Fruit fly (Drosophila melanogaster) whole organism, embryonic: ENCODE measurements around the gene CG9886.

Source experiments
- BtbVII ChIP-seq: fragments of 200-800 bp; sonication (Bioruptor generic); optimal IDR thresholded peaks from 3 replicates; lab custom pipeline; 2017; ENCODE audit warnings: missing biosample characterization, mild to moderate bottlenecking, missing genetic modification characterization
- CG10147 ChIP-seq: fragments of 200-800 bp; sonication (Bioruptor generic); optimal IDR thresholded peaks from 2 replicates; lab custom pipeline; 2019; ENCODE audit warnings: missing biosample characterization, mild to moderate bottlenecking, missing genetic modification characterization, moderate library complexity
- CG10209 ChIP-seq: fragments of 200-800 bp; sonication (Bioruptor generic); optimal IDR thresholded peaks from 3 replicates; lab custom pipeline; 2017; ENCODE audit warnings: missing biosample characterization, mild to moderate bottlenecking, missing genetic modification characterization, missing genetic modification reagents
- CG10366 ChIP-seq: fragments of 200-800 bp; sonication (Bioruptor generic); IDR thresholded peaks from 2 replicates; pipeline ENCODE4 v1.3.6; 2022; ENCODE audit warnings: missing biosample characterization, missing genetic modification characterization
- CG10565 ChIP-seq: fragments of 200-800 bp; sonication (Bioruptor generic); optimal IDR thresholded peaks from 3 replicates; lab custom pipeline; 2016; ENCODE audit warnings: missing biosample characterization, mild to moderate bottlenecking, missing genetic modification characterization
- CG11247 ChIP-seq: fragments of 200-800 bp; sonication (Bioruptor generic); IDR thresholded peaks from 2 replicates; pipeline ENCODE4 v1.3.6; 2022; ENCODE audit warnings: missing biosample characterization, missing genetic modification characterization
- CG11456 ChIP-seq: fragments of 200-800 bp; sonication (Bioruptor generic); IDR thresholded peaks from 3 replicates; pipeline ENCODE4 v1.3.6; 2022; ENCODE audit warnings: missing biosample characterization, missing genetic modification characterization
- CG11695 ChIP-seq: fragments of 200-800 bp; sonication (Bioruptor generic); IDR thresholded peaks from 3 replicates; pipeline ENCODE4 v1.3.6; 2022; ENCODE audit warnings: missing biosample characterization, missing genetic modification characterization
- CG12071 ChIP-seq: fragments of 200-800 bp; sonication (Bioruptor generic); optimal IDR thresholded peaks from 3 replicates; lab custom pipeline; 2018; ENCODE audit warnings: missing biosample characterization, mild to moderate bottlenecking, missing genetic modification characterization
- CG13624 ChIP-seq: fragments of 200-800 bp; sonication (Bioruptor generic); optimal IDR thresholded peaks from 2 replicates; lab custom pipeline; 2016; ENCODE audit warnings: missing biosample characterization, missing genetic modification characterization
- CG1602 ChIP-seq: fragments of 200-800 bp; sonication (Bioruptor generic); optimal IDR thresholded peaks from 3 replicates; lab custom pipeline; 2016; ENCODE audit warnings: missing biosample characterization, missing genetic modification characterization
- CG16779 ChIP-seq: fragments of 200-800 bp; sonication (Bioruptor generic); IDR thresholded peaks from 2 replicates; pipeline ENCODE4 v1.3.6; 2022; ENCODE audit warnings: missing biosample characterization, missing genetic modification characterization
- CG18262 ChIP-seq: fragments of 200-800 bp; optimal IDR thresholded peaks from 3 replicates; lab custom pipeline; 2019; ENCODE audit warnings: missing biosample characterization, mild to moderate bottlenecking, missing genetic modification characterization, moderate library complexity
- CG18619 ChIP-seq: fragments of 200-800 bp; sonication (Bioruptor generic); optimal IDR thresholded peaks from 3 replicates; lab custom pipeline; 2017; ENCODE audit warnings: missing biosample characterization, mild to moderate bottlenecking, missing genetic modification characterization
- CG31365 ChIP-seq: fragments of 200-800 bp; sonication (Bioruptor generic); optimal IDR thresholded peaks from 2 replicates; lab custom pipeline; 2018; ENCODE audit warnings: missing biosample characterization, mild to moderate bottlenecking, missing genetic modification characterization
- CG32767 ChIP-seq: fragments of 200-800 bp; sonication (Bioruptor generic); IDR thresholded peaks from 2 replicates; pipeline ENCODE4 v1.3.6; 2022; ENCODE audit warnings: missing biosample characterization, missing genetic modification characterization
- CG33557 ChIP-seq: fragments of 200-800 bp; sonication (Bioruptor generic); optimal IDR thresholded peaks from 2 replicates; lab custom pipeline; 2019; ENCODE audit warnings: missing biosample characterization, mild to moderate bottlenecking, missing genetic modification characterization, moderate library complexity
- CG3726 ChIP-seq: fragments of 200-800 bp; sonication (Bioruptor generic); IDR thresholded peaks from 3 replicates; pipeline ENCODE4, ENCODE4 v1.3.6; 2022; ENCODE audit warnings: missing biosample characterization, missing genetic modification characterization
- CG4282 ChIP-seq: fragments of 200-800 bp; sonication (Bioruptor generic); optimal IDR thresholded peaks from 2 replicates; lab custom pipeline; 2016; ENCODE audit warnings: missing biosample characterization, missing genetic modification characterization
- CG4820 ChIP-seq: fragments of 200-800 bp; sonication (Bioruptor generic); optimal IDR thresholded peaks from 3 replicates; lab custom pipeline; 2016; ENCODE audit warnings: missing biosample characterization, missing genetic modification characterization
- CG5245 ChIP-seq: fragments of 200-800 bp; sonication (Bioruptor generic); optimal IDR thresholded peaks from 3 replicates; lab custom pipeline; 2016; ENCODE audit warnings: missing biosample characterization, missing genetic modification characterization
- CG7963 ChIP-seq: fragments of 200-800 bp; sonication (Bioruptor generic); IDR thresholded peaks from 3 replicates; pipeline ENCODE4 v1.3.6; 2022; ENCODE audit warnings: missing biosample characterization, missing genetic modification characterization; ENCODE audit not compliant: partially characterized antibody
- CG9797 ChIP-seq: fragments of 200-800 bp; sonication (Bioruptor generic); optimal IDR thresholded peaks from 3 replicates; lab custom pipeline; 2018; ENCODE audit warnings: missing biosample characterization, mild to moderate bottlenecking, missing genetic modification characterization
- CG9817 ChIP-seq: fragments of 200-800 bp; sonication (Bioruptor generic); optimal IDR thresholded peaks from 2 replicates; lab custom pipeline; 2018; ENCODE audit warnings: missing biosample characterization, mild to moderate bottlenecking, missing genetic modification characterization, moderate library complexity
- Hr51 ChIP-seq, 2 experiments: fragments of 200-800 bp; sonication (Bioruptor generic); optimal IDR thresholded peaks; 2 replicates in 1 of 2; 3 replicates in 1 of 2; lab custom pipeline; 2016 to 2018; ENCODE audit warnings: missing biosample characterization in 2 of 2, missing genetic modification characterization in 2 of 2, mild to moderate bottlenecking in 1 of 2, moderate library complexity in 1 of 2
- Mad ChIP-seq: fragments of 200-800 bp; sonication (Bioruptor generic); optimal IDR thresholded peaks from 2 replicates; lab custom pipeline; 2016; ENCODE audit warnings: missing biosample characterization, missing genetic modification characterization
- Scr ChIP-seq: fragments of 200-800 bp; sonication (Bioruptor generic); IDR thresholded peaks from 2 replicates; pipeline ENCODE4 v1.3.6; 2022; ENCODE audit warnings: missing biosample characterization, missing genetic modification characterization; ENCODE audit not compliant: partially characterized antibody
- Six4 ChIP-seq: fragments of 200-800 bp; sonication (Bioruptor generic); optimal IDR thresholded peaks from 2 replicates; lab custom pipeline; 2016; ENCODE audit warnings: missing biosample characterization, missing genetic modification characterization
- Sry-β ChIP-seq: fragments of 200-800 bp; sonication (Bioruptor generic); optimal IDR thresholded peaks from 2 replicates; lab custom pipeline; 2018; ENCODE audit warnings: missing biosample characterization, mild to moderate bottlenecking, missing genetic modification characterization, moderate library complexity
- Stat92E ChIP-seq, 3 experiments: fragments of >200 bp in 2 of 3; fragments of 200-800 bp in 1 of 3; sonication (Bioruptor generic) in 1 of 3; optimal IDR thresholded peaks; 2 replicates each; lab custom pipeline; 2017 to 2019; ENCODE audit warnings: missing biosample characterization in 3 of 3, missing genetic modification characterization in 3 of 3, mild to moderate bottlenecking in 1 of 3, moderate library complexity in 1 of 3
- az2 ChIP-seq: fragments of 200-800 bp; sonication (Bioruptor generic); optimal IDR thresholded peaks from 3 replicates; lab custom pipeline; 2016; ENCODE audit warnings: missing biosample characterization, missing genetic modification characterization
- bbx ChIP-seq: fragments of 200-800 bp; sonication (Bioruptor generic); IDR thresholded peaks from 2 replicates; pipeline ENCODE4 v1.3.6; 2022; ENCODE audit warnings: missing biosample characterization, missing genetic modification characterization; ENCODE audit not compliant: partially characterized antibody
- bcd ChIP-seq: fragments of 200-800 bp; sonication (Bioruptor generic); optimal IDR thresholded peaks from 2 replicates; lab custom pipeline; 2017; ENCODE audit warnings: missing biosample characterization, mild to moderate bottlenecking, missing genetic modification characterization
- cg ChIP-seq: fragments of 200-800 bp; sonication (Bioruptor generic); optimal IDR thresholded peaks from 3 replicates; lab custom pipeline; 2019; ENCODE audit warnings: missing biosample characterization, mild to moderate bottlenecking, missing genetic modification characterization, moderate library complexity
- ci ChIP-seq: fragments of 200-800 bp; sonication (Bioruptor generic); IDR thresholded peaks from 3 replicates; pipeline ENCODE4 v1.3.6; 2022; ENCODE audit warnings: missing biosample characterization, missing genetic modification characterization
- disco-r ChIP-seq: fragments of 200-800 bp; sonication (Bioruptor generic); optimal IDR thresholded peaks from 2 replicates; lab custom pipeline; 2016; ENCODE audit warnings: missing biosample characterization, missing genetic modification characterization
- ewg ChIP-seq: fragments of 200-800 bp; sonication (Bioruptor generic); optimal IDR thresholded peaks from 3 replicates; lab custom pipeline; 2017; ENCODE audit warnings: mild to moderate bottlenecking, missing biosample characterization, missing genetic modification reagents, missing genetic modification characterization
- gem ChIP-seq: fragments of 200-800 bp; sonication (Bioruptor generic); optimal IDR thresholded peaks from 2 replicates; lab custom pipeline; 2019; ENCODE audit warnings: missing biosample characterization, mild to moderate bottlenecking, missing genetic modification characterization, moderate library complexity
- gsb-n ChIP-seq: fragments of 200-800 bp; sonication (Bioruptor generic); optimal IDR thresholded peaks from 3 replicates; lab custom pipeline; 2018; ENCODE audit warnings: missing biosample characterization, mild to moderate bottlenecking, missing genetic modification characterization
- kah ChIP-seq: fragments of 200-800 bp; sonication (Bioruptor generic); optimal IDR thresholded peaks from 2 replicates; lab custom pipeline; 2018; ENCODE audit warnings: missing biosample characterization, mild to moderate bottlenecking, missing genetic modification characterization
- mam ChIP-seq: fragments of 200-800 bp; sonication (Bioruptor generic); optimal IDR thresholded peaks from 3 replicates; lab custom pipeline; 2016; ENCODE audit warnings: missing biosample characterization, missing genetic modification characterization
- mld ChIP-seq: fragments of 200-800 bp; sonication (Bioruptor generic); IDR thresholded peaks from 3 replicates; pipeline ENCODE4 v1.3.6; 2022; ENCODE audit warnings: missing biosample characterization, missing genetic modification characterization; ENCODE audit not compliant: partially characterized antibody
- odd ChIP-seq: fragments of 200-800 bp; sonication (Bioruptor generic); optimal IDR thresholded peaks from 2 replicates; lab custom pipeline; 2017; ENCODE audit warnings: missing biosample characterization, mild to moderate bottlenecking, missing genetic modification characterization
- pb ChIP-seq: fragments of 200-800 bp; sonication (Bioruptor generic); optimal IDR thresholded peaks from 3 replicates; lab custom pipeline; 2016; ENCODE audit warnings: missing biosample characterization, missing genetic modification characterization
- pita ChIP-seq: fragments of 200-800 bp; sonication (Bioruptor generic); optimal IDR thresholded peaks from 2 replicates; lab custom pipeline; 2017; ENCODE audit warnings: missing biosample characterization, mild to moderate bottlenecking, missing genetic modification characterization
- pum ChIP-seq: fragments of 200-800 bp; sonication (Bioruptor generic); optimal IDR thresholded peaks from 2 replicates; lab custom pipeline; 2016; ENCODE audit warnings: missing biosample characterization, missing genetic modification characterization
- seq ChIP-seq: fragments of 200-800 bp; sonication (Bioruptor generic); IDR thresholded peaks from 2 replicates; pipeline ENCODE4 v1.3.6; 2022; ENCODE audit warnings: missing biosample characterization, missing genetic modification characterization
- slbo ChIP-seq: fragments of 200-800 bp; sonication (Bioruptor generic); IDR thresholded peaks from 2 replicates; pipeline ENCODE4 v1.3.6; 2022; ENCODE audit warnings: missing biosample characterization, missing genetic modification characterization
- zfh2 ChIP-seq: fragments of 200-800 bp; sonication (Bioruptor generic); optimal IDR thresholded peaks from 2 replicates; lab custom pipeline; 2016; ENCODE audit warnings: missing biosample characterization, missing genetic modification characterization

Gene CG9886

dm6 chr2L:2426444-2427188 lies 6.0 kb downstream of the CG9886 start (continued):
- TF ChIP-seq disco-r (no peak), Mad (GFP tag; lab: Kevin White, UChicago) (no peak), CG18619 (GFP tag; lab: Kevin White, UChicago) (no peak), CG3726 (GFP tag; lab: Robert Waterston, UW) (no peak), CG10209 (GFP tag; lab: Kevin White, UChicago) (peak; percentile 27), seq (GFP tag; lab: Robert Waterston, UW) (0 out of 2 replicates have a peak, but pooled peaks have one; percentile 15), mld (no peak), kah (GFP tag; lab: Kevin White, UChicago) (no peak), CG11456 (GFP tag; lab: Robert Waterston, UW) (peak; percentile 37; the same call in 1 of the 3 replicates), CG31365 (tag; lab: Kevin White, UChicago) (no peak), ewg (GFP tag; lab: Kevin White, UChicago) (peak; percentile 51), Stat92E (GFP tag; optimal IDR thresholded peaks at IDR 0.05; lab: Kevin White, UChicago) (no peak), CG1602 (GFP tag; lab: Kevin White, UChicago) (peak; percentile 35), Six4 (no peak), BtbVII (no peak), Scr (GFP tag; lab: Robert Waterston, UW) (no peak), gsb-n (tag; lab: Kevin White, UChicago) (no peak), az2 (peak; percentile 61), CG11695 (GFP tag; lab: Robert Waterston, UW) (peak; percentile 59; the same call in 1 of the 3 replicates), ci (GFP tag; lab: Robert Waterston, UW) (peak; percentile 82), CG11247 (GFP tag; lab: Robert Waterston, UW) (no peak), pita (GFP tag; lab: Kevin White, UChicago) (no peak), pb (no peak), zfh2 (peak; percentile 18), CG13624 (GFP tag; lab: Kevin White, UChicago) (peak; percentile 36), CG4820 (GFP tag; lab: Kevin White, UChicago) (peak; percentile 46), bcd (GFP tag; lab: Kevin White, UChicago) (peak; percentile 54), CG9797 (GFP tag; lab: Kevin White, UChicago) (no peak), CG7963 (no peak), bbx (GFP tag; lab: Robert Waterston, UW) (no peak), CG32767 (GFP tag; lab: Robert Waterston, UW) (no peak), odd (GFP tag; lab: Kevin White, UChicago) (no peak), CG10366 (peak; percentile 42; the same call in 1 of the 2 replicates), CG4282 (GFP tag; lab: Kevin White, UChicago) (no peak), CG33557 (GFP tag; lab: Kevin White, UChicago) (no peak), cg (GFP tag; lab: Kevin White, UChicago) (no peak), CG9817 (tag; lab: Kevin White, UChicago) (peak; percentile 47), CG10147 (no peak), slbo (0 out of 2 replicates have a peak, but pooled peaks have one; percentile 20), Sry-β (no peak), CG18262 (tag; lab: Kevin White, UChicago) (peak; percentile 42), gem (peak; percentile 75), CG16779 (GFP tag; lab: Robert Waterston, UW) (no peak), CG10565 (GFP tag; lab: Kevin White, UChicago) (no peak), Hr51 (GFP tag; optimal IDR thresholded peaks at IDR 0.05; lab: Kevin White, UChicago) (peak in 1 of 2 experiments; percentile 65), CG5245 (peak; percentile 35), CG12071 (GFP tag; lab: Kevin White, UChicago) (peak; percentile 37), mam (GFP tag; lab: Kevin White, UChicago) (peak; percentile 35), pum (GFP tag; lab: Kevin White, UChicago) (peak; percentile 16)
